Worm (Caenorhabditis elegans): ENCODE data around the gene arrd-2.

DNA sequence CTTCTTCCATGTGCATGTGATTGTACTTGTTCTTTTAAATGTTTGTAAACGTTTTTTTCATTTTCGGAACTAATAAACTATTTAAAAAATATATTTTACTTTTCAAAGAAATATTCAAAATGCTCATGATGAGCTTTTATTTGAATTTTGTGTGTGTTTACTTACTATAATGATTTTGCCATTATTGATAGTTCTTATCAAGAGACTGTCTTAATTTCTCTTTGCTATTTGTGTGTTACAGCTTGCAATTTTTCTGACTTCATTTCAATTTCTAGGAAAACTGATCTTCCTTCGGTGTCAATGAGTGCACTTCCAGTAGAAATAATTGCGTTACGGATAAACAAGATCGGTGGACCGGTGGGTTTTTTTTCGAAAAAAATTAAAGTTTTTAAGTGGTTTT lies 32.8 kb upstream of the arrd-2 start, which contains the start of gene C06C3.12:
- TF ChIP-seq ztf-23 (GFP tag; IDR thresholded peaks at IDR 0.05) (no peak), flt-1 (GFP tag; IDR thresholded peaks at IDR 0.05) (no peak), ztf-29 (GFP tag; IDR thresholded peaks at IDR 0.05) (no peak)
